Worm (Caenorhabditis elegans) whole organism, L4 larva: Measurements from ENCODE around the gene nrsn-1.
"Not testable (repeated sequence)": the region's sequence is repeated elsewhere in the genome, so short reads cannot be mapped to it uniquely, and the experiment has no call there.

ENCODE experiments used
- aly-2 ChIP-seq: sonication (generic microtip); optimal IDR thresholded peaks from 2 replicates; lab custom pipeline; 2018; ENCODE audit warnings: missing biosample characterization, missing genetic modification characterization
- ceh-82 ChIP-seq: sonication (generic microtip); optimal IDR thresholded peaks from 2 replicates; lab custom pipeline; 2017; ENCODE audit warnings: missing biosample characterization, missing genetic modification characterization
- ces-1 ChIP-seq: fragments of 150-350 bp; sonication (generic microtip); optimal IDR thresholded peaks from 4 replicates; lab custom pipeline; 2014; ENCODE audit warnings: missing biosample characterization, missing genetic modification reagents, missing genetic modification characterization
- dpl-1 ChIP-seq: fragments of 150-350 bp; optimal IDR thresholded peaks from 2 replicates; lab custom pipeline; 2014; ENCODE audit warnings: missing biosample characterization, missing genetic modification reagents, missing genetic modification characterization
- nhr-28 ChIP-seq: fragments of 150-350 bp; optimal IDR thresholded peaks from 2 replicates; lab custom pipeline; 2014; ENCODE audit warnings: missing biosample characterization, missing genetic modification characterization

ce11 chrV:3707560-3707959, 8.2 kb downstream of the nrsn-1 start:
- not testable (repeated sequence) for TF ChIP-seq dpl-1 (GFP tag; lab: Kevin White, UChicago); nhr-28 (tag; lab: Kevin White, UChicago); aly-2 (tag; lab: Kevin White, UChicago); ceh-82 (tag; lab: Kevin White, UChicago); ces-1 (GFP tag; lab: Kevin White, UChicago)
